Fruit fly (Drosophila melanogaster) whole organism, prepupa: ENCODE measurements around the gene CG17834.

Source experiments
- Blimp-1 ChIP-seq: fragments of 200-800 bp; sonication (Bioruptor generic); optimal IDR thresholded peaks from 3 replicates; lab custom pipeline; 2017; ENCODE audit warnings: missing biosample characterization, missing genetic modification characterization, mild to moderate bottlenecking, moderate library complexity, missing genetic modification reagents
- CG10631 ChIP-seq: fragments of 200-800 bp; sonication (Bioruptor generic); optimal IDR thresholded peaks from 2 replicates; lab custom pipeline; 2016; ENCODE audit warnings: missing biosample characterization, missing genetic modification characterization
- CG15336 ChIP-seq: fragments of 200-800 bp; sonication (Bioruptor generic); IDR thresholded peaks from 2 replicates; pipeline ENCODE4 v1.3.6; 2022; ENCODE audit warnings: missing biosample characterization, missing genetic modification characterization
- CG16779 ChIP-seq: fragments of 200-800 bp; sonication (Bioruptor generic); optimal IDR thresholded peaks from 3 replicates; lab custom pipeline; 2017; ENCODE audit warnings: missing biosample characterization, mild to moderate bottlenecking, missing genetic modification characterization
- CG3032 ChIP-seq: fragments of 200-800 bp; optimal IDR thresholded peaks from 2 replicates; lab custom pipeline; 2019; ENCODE audit warnings: missing biosample characterization, mild to moderate bottlenecking, missing genetic modification characterization, moderate library complexity
- CG31627 ChIP-seq: fragments of 200-800 bp; sonication (Bioruptor generic); optimal IDR thresholded peaks from 3 replicates; lab custom pipeline; 2016; ENCODE audit warnings: missing biosample characterization, missing genetic modification characterization
- CG32006 ChIP-seq: fragments of 200-800 bp; sonication (Bioruptor generic); optimal IDR thresholded peaks from 3 replicates; lab custom pipeline; 2017; ENCODE audit warnings: missing biosample characterization, mild to moderate bottlenecking, missing genetic modification characterization
- CG3919 ChIP-seq: fragments of 200-800 bp; sonication (Bioruptor generic); optimal IDR thresholded peaks from 3 replicates; lab custom pipeline; 2016; ENCODE audit warnings: missing biosample characterization, missing genetic modification characterization
- CG6276 ChIP-seq: fragments of 200-800 bp; sonication (Bioruptor generic); optimal IDR thresholded peaks from 2 replicates; lab custom pipeline; 2017; ENCODE audit warnings: missing biosample characterization, mild to moderate bottlenecking, missing genetic modification characterization
- CG6792 ChIP-seq: fragments of 200-800 bp; sonication (Bioruptor generic); optimal IDR thresholded peaks from 3 replicates; lab custom pipeline; 2016; ENCODE audit warnings: missing biosample characterization, missing genetic modification characterization
- CG6808 ChIP-seq: fragments of 200-800 bp; sonication (Bioruptor generic); optimal IDR thresholded peaks from 3 replicates; lab custom pipeline; 2017; ENCODE audit warnings: missing biosample characterization, missing genetic modification characterization, mild to moderate bottlenecking, moderate library complexity, missing genetic modification reagents
- CG6854 ChIP-seq: fragments of 200-800 bp; sonication (Bioruptor generic); optimal IDR thresholded peaks from 2 replicates; lab custom pipeline; 2017; ENCODE audit warnings: missing biosample characterization, mild to moderate bottlenecking, missing genetic modification characterization
- CG7368 ChIP-seq: fragments of 200-800 bp; sonication (Bioruptor generic); optimal IDR thresholded peaks from 3 replicates; lab custom pipeline; 2016; ENCODE audit warnings: missing biosample characterization, missing genetic modification characterization
- CG8119 ChIP-seq: fragments of 200-800 bp; sonication (Bioruptor generic); IDR thresholded peaks from 3 replicates; pipeline ENCODE4 v1.3.6; 2022; ENCODE audit warnings: missing biosample characterization, missing genetic modification characterization
- CG8319 ChIP-seq: fragments of 200-800 bp; sonication (Bioruptor generic); optimal IDR thresholded peaks from 3 replicates; lab custom pipeline; 2016; ENCODE audit warnings: missing biosample characterization, missing genetic modification characterization
- CG8632 ChIP-seq: fragments of 200-800 bp; sonication (Bioruptor generic); optimal IDR thresholded peaks from 3 replicates; lab custom pipeline; 2016; ENCODE audit warnings: missing biosample characterization, missing genetic modification characterization
- CG9139 ChIP-seq: fragments of 200-800 bp; sonication (Bioruptor generic); optimal IDR thresholded peaks from 3 replicates; lab custom pipeline; 2017; ENCODE audit warnings: missing biosample characterization, mild to moderate bottlenecking, missing genetic modification characterization
- Eip75B ChIP-seq: fragments of 200-800 bp; sonication (Bioruptor generic); optimal IDR thresholded peaks from 3 replicates; lab custom pipeline; 2016; ENCODE audit warnings: missing biosample characterization, missing genetic modification characterization
- Eip93F ChIP-seq: fragments of 200-800 bp; sonication (Bioruptor generic); optimal IDR thresholded peaks from 2 replicates; lab custom pipeline; 2016; ENCODE audit warnings: missing biosample characterization, mild to moderate bottlenecking, missing genetic modification characterization
- Ets21C ChIP-seq: fragments of 200-800 bp; sonication (Bioruptor generic); optimal IDR thresholded peaks from 3 replicates; lab custom pipeline; 2016; ENCODE audit warnings: missing biosample characterization, missing genetic modification characterization
- Ets96B ChIP-seq: fragments of 200-800 bp; optimal IDR thresholded peaks from 2 replicates; lab custom pipeline; 2019; ENCODE audit warnings: missing biosample characterization, mild to moderate bottlenecking, missing genetic modification characterization, moderate library complexity
- Hr39 ChIP-seq: fragments of 200-800 bp; sonication (Bioruptor generic); optimal IDR thresholded peaks from 2 replicates; lab custom pipeline; 2016; ENCODE audit warnings: missing biosample characterization, missing genetic modification characterization
- Hr4 ChIP-seq: fragments of 200-800 bp; sonication (Bioruptor generic); optimal IDR thresholded peaks from 3 replicates; lab custom pipeline; 2016; ENCODE audit warnings: missing biosample characterization, missing genetic modification characterization
- Met ChIP-seq: fragments of 200-800 bp; sonication (Bioruptor generic); optimal IDR thresholded peaks from 3 replicates; lab custom pipeline; 2016; ENCODE audit warnings: missing biosample characterization, missing genetic modification characterization
- OdsH ChIP-seq: fragments of 200-800 bp; sonication (Bioruptor generic); optimal IDR thresholded peaks from 3 replicates; lab custom pipeline; 2016; ENCODE audit warnings: missing biosample characterization, missing genetic modification characterization
- Smox ChIP-seq: fragments of 200-800 bp; sonication (Bioruptor generic); optimal IDR thresholded peaks from 3 replicates; lab custom pipeline; 2016; ENCODE audit warnings: missing biosample characterization, missing genetic modification characterization
- Sox15 ChIP-seq: fragments of 200-800 bp; sonication (Bioruptor generic); optimal IDR thresholded peaks from 3 replicates; lab custom pipeline; 2016; ENCODE audit warnings: missing biosample characterization, missing genetic modification characterization
- achi ChIP-seq: fragments of 200-800 bp; sonication (Bioruptor generic); optimal IDR thresholded peaks from 3 replicates; lab custom pipeline; 2016; ENCODE audit warnings: missing biosample characterization, missing genetic modification characterization
- cyc ChIP-seq: fragments of 200-800 bp; sonication (Bioruptor generic); optimal IDR thresholded peaks from 3 replicates; lab custom pipeline; 2016; ENCODE audit warnings: missing biosample characterization, missing genetic modification characterization
- dac ChIP-seq: fragments of 200-800 bp; sonication (Bioruptor generic); optimal IDR thresholded peaks from 2 replicates; lab custom pipeline; 2017; ENCODE audit warnings: missing biosample characterization, mild to moderate bottlenecking, missing genetic modification characterization
- dsx ChIP-seq: fragments of 200-800 bp; optimal IDR thresholded peaks from 3 replicates; lab custom pipeline; 2019; ENCODE audit warnings: missing biosample characterization, mild to moderate bottlenecking, missing genetic modification characterization, moderate library complexity; ENCODE audit not compliant: poor library complexity, severe bottlenecking
- eg ChIP-seq: fragments of 200-800 bp; sonication (Bioruptor generic); IDR thresholded peaks from 3 replicates; pipeline ENCODE4 v1.3.6; 2022; ENCODE audit warnings: missing biosample characterization, missing genetic modification characterization
- esn ChIP-seq: fragments of 200-800 bp; sonication (Bioruptor generic); optimal IDR thresholded peaks from 2 replicates; lab custom pipeline; 2016; ENCODE audit warnings: missing biosample characterization, mild to moderate bottlenecking, missing genetic modification characterization, moderate library complexity
- fd59A ChIP-seq: fragments of 200-800 bp; sonication (Bioruptor generic); optimal IDR thresholded peaks from 2 replicates; lab custom pipeline; 2017; ENCODE audit warnings: missing biosample characterization, mild to moderate bottlenecking, missing genetic modification characterization, missing genetic modification reagents
- fd85E ChIP-seq: fragments of 200-800 bp; sonication (Bioruptor generic); optimal IDR thresholded peaks from 3 replicates; lab custom pipeline; 2016; ENCODE audit warnings: missing biosample characterization, missing genetic modification characterization
- lz ChIP-seq: fragments of 200-800 bp; sonication (Bioruptor generic); optimal IDR thresholded peaks from 3 replicates; lab custom pipeline; 2016; ENCODE audit warnings: missing biosample characterization, missing genetic modification characterization
- spab ChIP-seq: fragments of 200-800 bp; sonication (Bioruptor generic); optimal IDR thresholded peaks from 2 replicates; lab custom pipeline; 2017; ENCODE audit warnings: missing biosample characterization, mild to moderate bottlenecking, missing genetic modification characterization, missing genetic modification reagents
- ss ChIP-seq, 2 experiments: fragments of 200-800 bp; sonication (Bioruptor generic); optimal IDR thresholded peaks; 2 replicates in 1 of 2; 3 replicates in 1 of 2; lab custom pipeline; 2017 to 2018; ENCODE audit warnings: mild to moderate bottlenecking in 2 of 2, missing biosample characterization in 2 of 2, missing genetic modification characterization in 2 of 2, moderate library complexity in 1 of 2
- svp ChIP-seq: fragments of 200-800 bp; sonication (Bioruptor generic); peaks from one replicate; lab custom pipeline; 2016; ENCODE audit warnings: missing biosample characterization, missing genetic modification characterization
- topi ChIP-seq: fragments of 200-800 bp; sonication (Bioruptor generic); optimal IDR thresholded peaks from 3 replicates; lab custom pipeline; 2016; ENCODE audit warnings: missing biosample characterization, missing genetic modification characterization
- vri ChIP-seq: fragments of 200-800 bp; sonication (Bioruptor generic); optimal IDR thresholded peaks from 3 replicates; lab custom pipeline; 2016; ENCODE audit warnings: missing biosample characterization, mild to moderate bottlenecking, missing genetic modification characterization

The CG17834 gene

dm6 chr2L:8535394-8536176 lies 6.6 kb downstream of the CG17834 start (continued):
- peak; percentile 88 for TF ChIP-seq Hr4 (GFP tag; lab: Kevin White, UChicago)
- peak; percentile 69 for TF ChIP-seq cyc (GFP tag; lab: Kevin White, UChicago)
- peak; percentile 94 for TF ChIP-seq CG6276 (GFP tag; lab: Kevin White, UChicago)
- peak; percentile 89 for TF ChIP-seq CG16779 (tag; lab: Kevin White, UChicago)
- TF ChIP-seq Met (GFP tag; lab: Kevin White, UChicago), result peak; percentile 81
- no peak for TF ChIP-seq fd85E
- TF ChIP-seq Sox15 (GFP tag; lab: Kevin White, UChicago), result peak; percentile 90
- TF ChIP-seq Eip93F (GFP tag; lab: Kevin White, UChicago), result peak; percentile 84
- TF ChIP-seq fd59A, result peak; percentile 80
- peak; percentile 89 for TF ChIP-seq Ets96B
- peak; percentile 80 for TF ChIP-seq Smox (GFP tag; lab: Kevin White, UChicago)
- peak; percentile 92 for TF ChIP-seq CG10631
- TF ChIP-seq CG3032 (tag; lab: Kevin White, UChicago), result peak; percentile 94
- peak; percentile 51 for TF ChIP-seq Ets21C (GFP tag; lab: Kevin White, UChicago)
- peak; percentile 92 for TF ChIP-seq CG3919
- TF ChIP-seq CG31627 (GFP tag; lab: Kevin White, UChicago), result peak; percentile 74
- TF ChIP-seq esn (GFP tag; lab: Kevin White, UChicago), result peak; percentile 92
- peak; percentile 91 for TF ChIP-seq achi (GFP tag; lab: Kevin White, UChicago)
- TF ChIP-seq topi, result peak; percentile 79

dm6 chr2L:8538449-8539050 lies 9.6 kb downstream of the CG17834 start:
- TF ChIP-seq vri (GFP tag; lab: Kevin White, UChicago) (peak; percentile 70), Hr39 (GFP tag; lab: Kevin White, UChicago) (no peak), svp (GFP tag; lab: Kevin White, UChicago) (peak; percentile 52)

dm6 chr2L:8541469-8542233 lies 12.7 kb downstream of the CG17834 start, which contains the start of gene Sema1a:
Gene Sema1a, plus strand, starts transcription at chr2L:8542147.
- TF ChIP-seq lz (GFP tag; lab: Kevin White, UChicago) (peak; percentile 42), svp (GFP tag; lab: Kevin White, UChicago) (peak; percentile 79), CG8119 (GFP tag; lab: Robert Waterston, UW) (peak; percentile 71; the same call in 2 of the 3 replicates), vri (GFP tag; lab: Kevin White, UChicago) (peak; percentile 23), fd85E (no peak), CG15336 (peak; percentile 56; the same call in 1 of the 2 replicates), CG6854 (GFP tag; lab: Kevin White, UChicago) (peak; percentile 51), eg (GFP tag; lab: Robert Waterston, UW) (peak; percentile 82), esn (GFP tag; lab: Kevin White, UChicago) (peak; percentile 58), Met (GFP tag; lab: Kevin White, UChicago) (peak; percentile 30), spab (GFP tag; lab: Kevin White, UChicago) (no peak), dsx (peak; percentile 0), cyc (GFP tag; lab: Kevin White, UChicago) (peak; percentile 36), Ets21C (GFP tag; lab: Kevin White, UChicago) (peak; percentile 32), Blimp-1 (GFP tag; lab: Kevin White, UChicago) (no peak), CG10631 (no peak), CG8319 (GFP tag; lab: Kevin White, UChicago) (peak; percentile 11), CG7368 (peak; percentile 18), OdsH (peak; percentile 35), CG6808 (GFP tag; lab: Kevin White, UChicago) (peak; percentile 7), ss (GFP tag; optimal IDR thresholded peaks at IDR 0.05; lab: Kevin White, UChicago) (peak in 1 of 2 experiments; percentile 39), Eip75B (GFP tag; lab: Kevin White, UChicago) (peak; percentile 79), Smox (GFP tag; lab: Kevin White, UChicago) (peak; percentile 57), achi (GFP tag; lab: Kevin White, UChicago) (no peak), CG32006 (peak; percentile 81), CG9139 (GFP tag; lab: Kevin White, UChicago) (no peak), Sox15 (GFP tag; lab: Kevin White, UChicago) (no peak), Eip93F (GFP tag; lab: Kevin White, UChicago) (no peak), CG6792 (GFP tag; lab: Kevin White, UChicago) (peak; percentile 66), topi (peak; percentile 38), fd59A (no peak), dac (peak; percentile 75), CG8632 (GFP tag; lab: Kevin White, UChicago) (peak; percentile 68)
